Worm (Caenorhabditis elegans): ENCODE data around the gene R07E3.4.
A peak's percentile ranks its signal among the peaks of the same experiment; 100 is the strongest.

The R07E3.4 gene

ce11 chrX:10336592-10336991, 3.4 kb upstream of the R07E3.4 start (continued):
- TF ChIP-seq Y22D7AL.16 (tag; optimal IDR thresholded peaks at IDR 0.05) (no peak), nhr-232 (tag; optimal IDR thresholded peaks at IDR 0.05) (no peak), ttx-3 (tag; optimal IDR thresholded peaks at IDR 0.05) (no peak), F13H6.1 (tag; optimal IDR thresholded peaks at IDR 0.05) (no peak)

ce11 chrX:10336138-10336537, 3.0 kb upstream of the R07E3.4 start, which contains the start of gene idpa-3:
idpa-3 (plus strand) TSS chrX:10336438.
- TF ChIP-seq eyg-1 (tag; optimal IDR thresholded peaks at IDR 0.05) (no peak), ceh-9 (tag; optimal IDR thresholded peaks at IDR 0.05) (no peak), elt-4 (tag; optimal IDR thresholded peaks at IDR 0.05) (no peak), dmd-4 (tag; optimal IDR thresholded peaks at IDR 0.05; ENCODE audit: borderline replicate concordance) (no peak), tbx-2 (tag; optimal IDR thresholded peaks at IDR 0.05) (no peak), ceh-22 (tag; optimal IDR thresholded peaks at IDR 0.05) (no peak), odd-2 (tag; optimal IDR thresholded peaks at IDR 0.05) (no peak), pax-1 (tag; optimal IDR thresholded peaks at IDR 0.05) (no peak), unc-3 (GFP tag; conservative IDR thresholded peaks at IDR 0.05) (no peak), unc-3 (tag; optimal IDR thresholded peaks at IDR 0.05) (no peak), hlh-8 (tag; optimal IDR thresholded peaks at IDR 0.05) (no peak), ref-2 (tag; optimal IDR thresholded peaks at IDR 0.05) (no peak), madf-2 (tag; optimal IDR thresholded peaks at IDR 0.05) (no peak), unc-55 (GFP tag; optimal IDR thresholded peaks at IDR 0.05) (no peak), ahr-1 (tag; optimal IDR thresholded peaks at IDR 0.05) (no peak), ama-1 (optimal IDR thresholded peaks at IDR 0.05) (no peak), ceh-19 (GFP tag; optimal IDR thresholded peaks at IDR 0.05) (no peak), fkh-10 (GFP tag; optimal IDR thresholded peaks at IDR 0.05) (no peak), pag-3 (tag; optimal IDR thresholded peaks at IDR 0.05; ENCODE audit: borderline replicate concordance) (no peak), F13H6.1 (tag; optimal IDR thresholded peaks at IDR 0.05) (no peak), nhr-232 (tag; optimal IDR thresholded peaks at IDR 0.05) (no peak)

DNA sequence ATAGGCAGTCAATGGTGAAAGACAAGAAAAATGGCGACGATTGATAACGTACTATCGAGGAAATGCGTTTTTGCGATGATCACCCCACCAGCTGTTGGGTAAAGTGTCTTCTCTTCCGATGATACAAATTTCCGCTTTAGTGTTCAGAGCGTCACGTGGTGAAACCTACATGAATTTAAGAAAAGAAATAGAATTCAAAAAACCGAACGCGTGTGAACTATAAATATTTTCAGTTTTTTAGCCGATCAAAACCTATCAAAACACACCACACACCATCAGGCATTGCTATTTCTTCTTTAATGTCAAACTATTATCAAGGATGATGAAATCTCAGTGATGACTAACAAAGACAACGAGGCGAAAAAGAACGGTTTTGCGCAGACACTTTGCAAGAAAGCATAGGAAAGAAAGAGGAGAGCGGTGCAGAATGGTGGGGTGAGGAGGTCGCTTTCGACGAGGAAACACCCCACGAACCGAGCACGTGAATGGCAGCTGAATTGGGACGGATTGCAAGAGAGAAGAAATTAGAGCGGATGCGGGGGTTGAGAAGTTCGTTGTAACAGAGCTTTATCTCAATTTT, 1.0 kb downstream of the R07E3.4 start:
- TF ChIP-seq ahr-1 (tag; optimal IDR thresholded peaks at IDR 0.05) (no peak), nfya-1 (tag; optimal IDR thresholded peaks at IDR 0.05) (no peak), ets-4 (tag; optimal IDR thresholded peaks at IDR 0.05) (no peak), ceh-24 (tag; optimal IDR thresholded peaks at IDR 0.05) (no peak), pros-1 (tag; optimal IDR thresholded peaks at IDR 0.05) (no peak), syd-9 (tag; optimal IDR thresholded peaks at IDR 0.05) (peak; percentile 10), ref-2 (tag; optimal IDR thresholded peaks at IDR 0.05) (no peak), unc-42 (tag; optimal IDR thresholded peaks at IDR 0.05) (peak; percentile 39), T23F11.4 (GFP tag; optimal IDR thresholded peaks at IDR 0.05) (no peak), pha-2 (tag; optimal IDR thresholded peaks at IDR 0.05) (no peak), pag-3 (tag; optimal IDR thresholded peaks at IDR 0.05; ENCODE audit: borderline replicate concordance) (no peak), hlh-8 (tag; optimal IDR thresholded peaks at IDR 0.05) (no peak), npax-4 (tag; optimal IDR thresholded peaks at IDR 0.05) (no peak), ceh-22 (tag; optimal IDR thresholded peaks at IDR 0.05) (no peak), rnt-1 (tag; optimal IDR thresholded peaks at IDR 0.05) (peak; percentile 24), madf-2 (tag; optimal IDR thresholded peaks at IDR 0.05) (no peak), mec-3 (tag; optimal IDR thresholded peaks at IDR 0.05; ENCODE audit: borderline replicate concordance) (no peak), nhr-232 (tag; optimal IDR thresholded peaks at IDR 0.05) (no peak), elt-2 (tag; optimal IDR thresholded peaks at IDR 0.05) (no peak), fkh-6 (tag; optimal IDR thresholded peaks at IDR 0.05) (no peak), ceh-34 (tag; optimal IDR thresholded peaks at IDR 0.05) (peak; percentile 0), unc-3 (GFP tag; conservative IDR thresholded peaks at IDR 0.05) (no peak), unc-3 (tag; optimal IDR thresholded peaks at IDR 0.05) (no peak), ceh-2 (tag; optimal IDR thresholded peaks at IDR 0.05) (no peak), ttx-3 (tag; optimal IDR thresholded peaks at IDR 0.05) (no peak), elt-4 (tag; optimal IDR thresholded peaks at IDR 0.05) (no peak), dve-1 (tag; optimal IDR thresholded peaks at IDR 0.05) (no peak), ztf-16 (tag; optimal IDR thresholded peaks at IDR 0.05) (no peak), ceh-31 (tag; optimal IDR thresholded peaks at IDR 0.05) (peak; percentile 41), unc-86 (tag; optimal IDR thresholded peaks at IDR 0.05) (no peak), che-1 (tag; optimal IDR thresholded peaks at IDR 0.05) (no peak), ceh-9 (tag; optimal IDR thresholded peaks at IDR 0.05) (no peak), C08G9.2 (tag; optimal IDR thresholded peaks at IDR 0.05) (no peak), ceh-48 (tag; optimal IDR thresholded peaks at IDR 0.05) (no peak), ceh-18 (tag; optimal IDR thresholded peaks at IDR 0.05) (peak; percentile 5), hlh-30 (tag; optimal IDR thresholded peaks at IDR 0.05; ENCODE audit: insufficient read depth) (no peak), Y22D7AL.16 (tag; optimal IDR thresholded peaks at IDR 0.05) (no peak), pax-1 (tag; optimal IDR thresholded peaks at IDR 0.05) (no peak), sdc-2 (tag; optimal IDR thresholded peaks at IDR 0.05) (no peak)

Measured in whole organism, late embryonic.